Fruit fly (Drosophila melanogaster) whole organism, embryonic: ENCODE measurements around the gene Bgb.

Experiments
- Abd-B ChIP-seq: fragments of 200-800 bp; sonication (Bioruptor generic); optimal IDR thresholded peaks from 2 replicates; lab custom pipeline; 2018; ENCODE audit warnings: missing biosample characterization, mild to moderate bottlenecking, missing genetic modification characterization, moderate library complexity
- C15 ChIP-seq: fragments of 200-800 bp; sonication (Bioruptor generic); IDR thresholded peaks from 3 replicates; pipeline ENCODE4 v1.3.6; 2022; ENCODE audit warnings: missing biosample characterization, missing genetic modification characterization
- CG10979 ChIP-seq: fragments of 200-800 bp; sonication (Bioruptor generic); optimal IDR thresholded peaks from 2 replicates; lab custom pipeline; 2018; ENCODE audit warnings: missing biosample characterization, mild to moderate bottlenecking, missing genetic modification characterization, moderate library complexity
- CG11085 ChIP-seq: fragments of 200-800 bp; sonication (Bioruptor generic); IDR thresholded peaks from 2 replicates; pipeline ENCODE4 v1.3.6; 2022; ENCODE audit warnings: missing biosample characterization, missing genetic modification characterization
- CG11504 ChIP-seq: fragments of 200-800 bp; sonication (Bioruptor generic); optimal IDR thresholded peaks from 3 replicates; lab custom pipeline; 2019; ENCODE audit warnings: missing biosample characterization, mild to moderate bottlenecking, missing genetic modification characterization, moderate library complexity
- CG12391 ChIP-seq: fragments of 200-800 bp; sonication (Bioruptor generic); optimal IDR thresholded peaks from 3 replicates; lab custom pipeline; 2018; ENCODE audit warnings: missing biosample characterization, mild to moderate bottlenecking, missing genetic modification characterization, moderate library complexity
- CG12659 ChIP-seq: fragments of 200-800 bp; sonication (Bioruptor generic); optimal IDR thresholded peaks from 3 replicates; lab custom pipeline; 2017; ENCODE audit warnings: mild to moderate bottlenecking, missing biosample characterization, missing genetic modification reagents, missing genetic modification characterization
- CG12769 ChIP-seq: fragments of 200-800 bp; sonication (Bioruptor generic); optimal IDR thresholded peaks from 2 replicates; lab custom pipeline; 2019; ENCODE audit warnings: missing biosample characterization, mild to moderate bottlenecking, missing genetic modification characterization, moderate library complexity
- CG13624 ChIP-seq: fragments of 200-800 bp; sonication (Bioruptor generic); optimal IDR thresholded peaks from 2 replicates; lab custom pipeline; 2016; ENCODE audit warnings: missing biosample characterization, missing genetic modification characterization
- CG13894 ChIP-seq: fragments of 200-800 bp; sonication (Bioruptor generic); optimal IDR thresholded peaks from 3 replicates; lab custom pipeline; 2018; ENCODE audit warnings: missing biosample characterization, mild to moderate bottlenecking, missing genetic modification characterization, moderate library complexity
- CG14441 ChIP-seq: fragments of 200-800 bp; sonication (Bioruptor generic); IDR thresholded peaks from 2 replicates; pipeline ENCODE4 v1.3.6; 2022; ENCODE audit warnings: missing biosample characterization, missing genetic modification characterization
- CG15269 ChIP-seq: fragments of 200-800 bp; sonication (Bioruptor generic); optimal IDR thresholded peaks from 2 replicates; lab custom pipeline; 2018; ENCODE audit warnings: missing biosample characterization, mild to moderate bottlenecking, missing genetic modification characterization, moderate library complexity
- CG15514 ChIP-seq: fragments of 200-800 bp; sonication (Bioruptor generic); optimal IDR thresholded peaks from 3 replicates; lab custom pipeline; 2017; ENCODE audit warnings: missing biosample characterization, missing genetic modification characterization, mild to moderate bottlenecking, moderate library complexity, missing genetic modification reagents
- CG1792 ChIP-seq: fragments of 200-800 bp; sonication (Bioruptor generic); optimal IDR thresholded peaks from 2 replicates; lab custom pipeline; 2016; ENCODE audit warnings: missing biosample characterization, missing genetic modification characterization
- CG31365 ChIP-seq: fragments of 200-800 bp; sonication (Bioruptor generic); optimal IDR thresholded peaks from 2 replicates; lab custom pipeline; 2018; ENCODE audit warnings: missing biosample characterization, mild to moderate bottlenecking, missing genetic modification characterization
- CG31441 ChIP-seq: fragments of 200-800 bp; sonication (Bioruptor generic); IDR thresholded peaks from 2 replicates; pipeline ENCODE4 v1.3.6; 2022; ENCODE audit warnings: missing biosample characterization, missing genetic modification characterization
- CG5953 ChIP-seq: fragments of 200-800 bp; sonication (Bioruptor generic); IDR thresholded peaks from 2 replicates; pipeline ENCODE4 v1.3.6; 2022; ENCODE audit warnings: missing biosample characterization, missing genetic modification characterization
- CG6689 ChIP-seq: fragments of 200-800 bp; sonication (Bioruptor generic); IDR thresholded peaks from 2 replicates; pipeline ENCODE4 v1.3.6; 2022; ENCODE audit warnings: missing biosample characterization, missing genetic modification characterization
- CG7357 ChIP-seq: fragments of 200-800 bp; sonication (Bioruptor generic); IDR thresholded peaks from 3 replicates; pipeline ENCODE4 v1.3.6; 2022; ENCODE audit warnings: missing biosample characterization, missing genetic modification characterization
- CG8089 ChIP-seq: fragments of 200-800 bp; sonication (Bioruptor generic); optimal IDR thresholded peaks from 3 replicates; lab custom pipeline; 2016; ENCODE audit warnings: missing biosample characterization, missing genetic modification characterization
- CG8924 ChIP-seq: fragments of 200-800 bp; optimal IDR thresholded peaks from 3 replicates; lab custom pipeline; 2019; ENCODE audit warnings: missing biosample characterization, mild to moderate bottlenecking, missing genetic modification characterization, moderate library complexity
- CTCF ChIP-seq: fragments of 200-800 bp; sonication (Bioruptor generic); optimal IDR thresholded peaks from 2 replicates; lab custom pipeline; 2017; ENCODE audit warnings: missing biosample characterization, mild to moderate bottlenecking, missing genetic modification characterization, moderate library complexity
- Dad ChIP-seq: fragments of 200-800 bp; sonication (Bioruptor generic); optimal IDR thresholded peaks from 3 replicates; lab custom pipeline; 2016; ENCODE audit warnings: missing biosample characterization, missing genetic modification characterization
- Deaf1 ChIP-seq: fragments of 200-800 bp; optimal IDR thresholded peaks from 3 replicates; lab custom pipeline; 2019; ENCODE audit warnings: missing biosample characterization, mild to moderate bottlenecking, missing genetic modification characterization, moderate library complexity
- Fer1 ChIP-seq: fragments of 200-800 bp; sonication (Bioruptor generic); optimal IDR thresholded peaks from 2 replicates; lab custom pipeline; 2017; ENCODE audit warnings: missing biosample characterization, mild to moderate bottlenecking, missing genetic modification characterization
- Gsc ChIP-seq: fragments of 200-800 bp; sonication (Bioruptor generic); IDR thresholded peaks from 2 replicates; pipeline ENCODE4 v1.3.6; 2022; ENCODE audit warnings: missing biosample characterization, missing genetic modification characterization
- HLH3B ChIP-seq: fragments of 200-800 bp; sonication (Bioruptor generic); IDR thresholded peaks from 2 replicates; pipeline ENCODE4 v1.3.6; 2022; ENCODE audit warnings: missing biosample characterization, missing genetic modification characterization
- Hand ChIP-seq: fragments of 200-800 bp; sonication (Bioruptor generic); optimal IDR thresholded peaks from 2 replicates; lab custom pipeline; 2017; ENCODE audit warnings: mild to moderate bottlenecking, missing biosample characterization, missing genetic modification reagents, missing genetic modification characterization
- Hr39 ChIP-seq: fragments of >200 bp; optimal IDR thresholded peaks from 2 replicates; lab custom pipeline; 2017
- Hr78 ChIP-seq, 2 experiments: fragments of 200-800 bp in 1 of 2; fragments of >200 bp in 1 of 2; sonication (Bioruptor generic) in 1 of 2; optimal IDR thresholded peaks; 2 replicates each; lab custom pipeline; 2017 to 2019; ENCODE audit warnings: missing biosample characterization in 2 of 2, missing genetic modification characterization in 2 of 2, mild to moderate bottlenecking in 1 of 2, moderate library complexity in 1 of 2
- NK7.1 ChIP-seq: fragments of 200-800 bp; sonication (Bioruptor generic); optimal IDR thresholded peaks from 3 replicates; lab custom pipeline; 2016; ENCODE audit warnings: missing biosample characterization, missing genetic modification characterization
- Neu2 ChIP-seq: fragments of 200-800 bp; sonication (Bioruptor generic); optimal IDR thresholded peaks from 3 replicates; lab custom pipeline; 2016; ENCODE audit warnings: missing biosample characterization, missing genetic modification characterization, borderline replicate concordance
- Sox102F ChIP-seq: fragments of 200-800 bp; sonication (Bioruptor generic); optimal IDR thresholded peaks from 2 replicates; lab custom pipeline; 2018; ENCODE audit warnings: missing biosample characterization, mild to moderate bottlenecking, missing genetic modification characterization, moderate library complexity
- al ChIP-seq: fragments of 200-800 bp; sonication (Bioruptor generic); IDR thresholded peaks from 2 replicates; pipeline ENCODE4 v1.3.6; 2022; ENCODE audit warnings: missing biosample characterization, missing genetic modification characterization
- ase ChIP-seq: fragments of 200-800 bp; sonication (Bioruptor generic); IDR thresholded peaks from 3 replicates; pipeline ENCODE4 v1.3.6; 2022; ENCODE audit warnings: missing biosample characterization, missing genetic modification characterization
- az2 ChIP-seq: fragments of 200-800 bp; sonication (Bioruptor generic); optimal IDR thresholded peaks from 3 replicates; lab custom pipeline; 2016; ENCODE audit warnings: missing biosample characterization, missing genetic modification characterization
- bowl ChIP-seq: fragments of 200-800 bp; sonication (Bioruptor generic); IDR thresholded peaks from 2 replicates; pipeline ENCODE4 v1.3.6; 2022; ENCODE audit warnings: missing biosample characterization, missing genetic modification characterization
- chinmo ChIP-seq: fragments of 200-800 bp; sonication (Bioruptor generic); IDR thresholded peaks from 4 replicates; pipeline ENCODE4 v1.3.6; 2022; ENCODE audit warnings: missing biosample characterization, missing genetic modification characterization; ENCODE audit not compliant: partially characterized antibody
- crol ChIP-seq: fragments of 200-800 bp; sonication (Bioruptor generic); IDR thresholded peaks from 2 replicates; pipeline ENCODE4 v1.3.6; 2022; ENCODE audit warnings: missing biosample characterization, missing genetic modification characterization
- grn ChIP-seq: fragments of 200-800 bp; sonication (Bioruptor generic); optimal IDR thresholded peaks from 3 replicates; lab custom pipeline; 2017; ENCODE audit warnings: missing biosample characterization, missing genetic modification characterization
- jing ChIP-seq: fragments of 200-800 bp; sonication (Bioruptor generic); optimal IDR thresholded peaks from 2 replicates; lab custom pipeline; 2018; ENCODE audit warnings: missing biosample characterization, mild to moderate bottlenecking, missing genetic modification characterization
- oc ChIP-seq: fragments of 200-800 bp; sonication (Bioruptor generic); optimal IDR thresholded peaks from 2 replicates; lab custom pipeline; 2018; ENCODE audit warnings: missing biosample characterization, mild to moderate bottlenecking, missing genetic modification characterization, moderate library complexity
- org-1 ChIP-seq: fragments of 200-800 bp; sonication (Bioruptor generic); optimal IDR thresholded peaks from 2 replicates; lab custom pipeline; 2017; ENCODE audit warnings: missing biosample characterization, missing genetic modification characterization
- psq ChIP-seq: fragments of 200-800 bp; sonication (Bioruptor generic); optimal IDR thresholded peaks from 2 replicates; lab custom pipeline; 2017; ENCODE audit warnings: missing biosample characterization, missing genetic modification characterization
- schlank ChIP-seq: fragments of 200-800 bp; sonication (Bioruptor generic); optimal IDR thresholded peaks from 2 replicates; lab custom pipeline; 2018; ENCODE audit warnings: missing biosample characterization, mild to moderate bottlenecking, missing genetic modification characterization
- sd ChIP-seq: fragments of 200-800 bp; sonication (Bioruptor generic); optimal IDR thresholded peaks from 3 replicates; lab custom pipeline; 2018; ENCODE audit warnings: missing biosample characterization, mild to moderate bottlenecking, missing genetic modification characterization, moderate library complexity
- seq ChIP-seq: fragments of 200-800 bp; sonication (Bioruptor generic); IDR thresholded peaks from 2 replicates; pipeline ENCODE4 v1.3.6; 2022; ENCODE audit warnings: missing biosample characterization, missing genetic modification characterization
- sima ChIP-seq: fragments of 200-800 bp; sonication (Bioruptor generic); optimal IDR thresholded peaks from 2 replicates; lab custom pipeline; 2016; ENCODE audit warnings: missing biosample characterization, missing genetic modification characterization
- sr ChIP-seq: fragments of 200-800 bp; sonication (Bioruptor generic); IDR thresholded peaks from 3 replicates; pipeline ENCODE4 v1.3.6; 2022; ENCODE audit warnings: missing biosample characterization, missing genetic modification characterization
- stc ChIP-seq: fragments of 200-800 bp; sonication (Bioruptor generic); IDR thresholded peaks from 2 replicates; pipeline ENCODE4 v1.3.6; 2022; ENCODE audit warnings: missing biosample characterization, missing genetic modification characterization
- tgo ChIP-seq: fragments of 200-800 bp; sonication (Bioruptor generic); IDR thresholded peaks from 3 replicates; pipeline ENCODE4 v1.3.6; 2022; ENCODE audit warnings: missing biosample characterization, missing genetic modification characterization
- tx ChIP-seq: fragments of 200-800 bp; sonication (Bioruptor generic); optimal IDR thresholded peaks from 2 replicates; lab custom pipeline; 2016; ENCODE audit warnings: missing biosample characterization, missing genetic modification characterization
- zfh2 ChIP-seq: fragments of 200-800 bp; sonication (Bioruptor generic); optimal IDR thresholded peaks from 2 replicates; lab custom pipeline; 2016; ENCODE audit warnings: missing biosample characterization, missing genetic modification characterization

The Bgb gene

dm6 chr3L:1639185-1639812 lies at the start of gene Bgb, which contains the start of gene Mettl2 (continued):
- TF ChIP-seq Hand (no peak), CG14441 (GFP tag; lab: Robert Waterston, UW) (peak; percentile 81), bowl (GFP tag; lab: Robert Waterston, UW) (no peak), zfh2 (peak; percentile 91), Dad (GFP tag; lab: Kevin White, UChicago) (peak; percentile 67), Hr39 (lab: Kevin White, UChicago) (no peak), stc (GFP tag; lab: Robert Waterston, UW) (0 out of 2 replicates have a peak, but pooled peaks have one; percentile 39), jing (GFP tag; lab: Kevin White, UChicago) (no peak), CG31365 (no peak), CG6689 (peak; percentile 88), CG8089 (GFP tag; lab: Kevin White, UChicago) (peak; percentile 62), CG15514 (GFP tag; lab: Kevin White, UChicago) (peak; percentile 83), oc (tag; lab: Kevin White, UChicago) (no peak), CG10979 (peak; percentile 69), CG11085 (GFP tag; lab: Robert Waterston, UW) (peak; percentile 45; the same call in 1 of the 2 replicates), CG13624 (GFP tag; lab: Kevin White, UChicago) (peak; percentile 78), psq (GFP tag; lab: Kevin White, UChicago) (peak; percentile 29), Hr78 (GFP tag; optimal IDR thresholded peaks at IDR 0.05; lab: Kevin White, UChicago) (no peak), CG5953 (no peak), Gsc (GFP tag; lab: Robert Waterston, UW) (peak; percentile 64), schlank (tag; lab: Kevin White, UChicago) (peak; percentile 46), NK7.1 (GFP tag; lab: Kevin White, UChicago) (peak; percentile 48), CG12391 (tag; lab: Kevin White, UChicago) (peak; percentile 75), Fer1 (GFP tag; lab: Kevin White, UChicago) (peak; percentile 58), CG12659 (GFP tag; lab: Kevin White, UChicago) (peak; percentile 78), org-1 (GFP tag; lab: Kevin White, UChicago) (peak; percentile 13), Abd-B (peak; percentile 86), CG31441 (GFP tag; lab: Robert Waterston, UW) (peak; percentile 74), CG11504 (tag; lab: Kevin White, UChicago) (no peak), al (GFP tag; lab: Robert Waterston, UW) (peak; percentile 88), Neu2 (GFP tag; lab: Kevin White, UChicago) (peak; percentile 43), CTCF (GFP tag; lab: Kevin White, UChicago) (no peak), tgo (peak; percentile 86), CG1792 (peak; percentile 74), seq (GFP tag; lab: Robert Waterston, UW) (peak; percentile 44; the same call in 1 of the 2 replicates), HLH3B (GFP tag; lab: Robert Waterston, UW) (peak; percentile 72), ase (GFP tag; lab: Robert Waterston, UW) (peak; percentile 82; the same call in 2 of the 3 replicates), CG8924 (tag; lab: Kevin White, UChicago) (peak; percentile 60), CG7357 (GFP tag; lab: Robert Waterston, UW) (peak; percentile 75)

- TF ChIP-seq CG12769 (tag; lab: Kevin White, UChicago) = peak; percentile 49
- no peak for TF ChIP-seq sima
- no peak for TF ChIP-seq tx
- no peak for TF ChIP-seq sr (GFP tag; lab: Robert Waterston, UW)
- peak; percentile 83; the same call in 3 of the 4 replicates for TF ChIP-seq chinmo (GFP tag; lab: Robert Waterston, UW)
- TF ChIP-seq C15 (GFP tag; lab: Robert Waterston, UW) = no peak
- TF ChIP-seq CG13894 (tag; lab: Kevin White, UChicago) = peak; percentile 85
- peak; percentile 52 for TF ChIP-seq sd (tag; lab: Kevin White, UChicago)
- TF ChIP-seq Sox102F (GFP tag; lab: Kevin White, UChicago) = no peak
- peak; percentile 22 for TF ChIP-seq grn
- TF ChIP-seq az2 = no peak
- TF ChIP-seq crol = 0 out of 2 replicates have a peak, but pooled peaks have one; percentile 8
- TF ChIP-seq Deaf1 = peak; percentile 17
- TF ChIP-seq CG15269 (tag; lab: Kevin White, UChicago) = peak; percentile 57
These were observed 49.3 kb upstream of the Bgb start for dm6 chr3L:1590194-1590593.
